Worm (Caenorhabditis elegans): Measurements from ENCODE around the gene lips-3.

Gene lips-3

DNA sequence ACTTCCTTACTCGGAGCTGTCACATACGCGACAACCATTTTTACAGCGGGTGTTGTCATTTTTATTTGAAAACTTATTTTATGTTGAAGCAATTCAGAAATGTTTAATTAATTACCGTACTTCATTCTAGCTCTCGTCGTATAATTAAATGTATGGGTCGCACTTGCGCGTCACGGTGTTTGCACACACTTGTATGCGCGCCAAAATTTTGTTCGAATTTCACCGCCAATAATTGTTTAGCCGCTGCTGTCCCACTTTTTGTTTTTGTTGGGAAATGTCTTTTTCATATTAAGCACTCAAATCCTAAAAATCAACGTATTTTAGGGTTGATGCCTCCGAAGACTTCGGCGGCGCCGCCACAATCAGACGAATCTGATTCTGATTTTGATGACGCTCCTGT is 29.2 kb upstream of the lips-3 start, which contains the start of the genes F35G12.7 and smc-4:
TSS of gene F35G12.7 (minus strand) at position 154 of the 400 bp plus-strand sequence.
TSS of gene smc-4 (plus strand) at position 325 of the 400 bp plus-strand sequence.
- no peak for TF ChIP-seq aly-1 (tag; optimal IDR thresholded peaks at IDR 0.05)
- peak; percentile 26 for TF ChIP-seq hmg-4 (GFP tag; optimal IDR thresholded peaks at IDR 0.05)
- TF ChIP-seq ceh-13 (GFP tag; optimal IDR thresholded peaks at IDR 0.05): no peak
- TF ChIP-seq flt-1 (GFP tag; IDR thresholded peaks at IDR 0.05): peak; percentile 43; the same call in 1 of the 2 replicates
- TF ChIP-seq scrt-1 (GFP tag; IDR thresholded peaks at IDR 0.05): 0 out of 2 replicates have a peak, but pooled peaks have one; percentile 60
- no peak for TF ChIP-seq tbx-11 (GFP tag; IDR thresholded peaks at IDR 0.05)
- no peak for TF ChIP-seq B0310.2 (tag; optimal IDR thresholded peaks at IDR 0.05)
- no peak for TF ChIP-seq tra-4 (tag; optimal IDR thresholded peaks at IDR 0.05)
- no peak for TF ChIP-seq hnd-1 (tag; optimal IDR thresholded peaks at IDR 0.05)
- TF ChIP-seq hmbx-1 (tag; optimal IDR thresholded peaks at IDR 0.05): no peak
- TF ChIP-seq pes-1 (GFP tag; IDR thresholded peaks at IDR 0.05): no peak
- peak; percentile 40 for TF ChIP-seq F13C5.2 (tag; optimal IDR thresholded peaks at IDR 0.05)
- TF ChIP-seq ets-7 (tag; optimal IDR thresholded peaks at IDR 0.05): no peak
- no peak for TF ChIP-seq tbx-37 (GFP tag; conservative IDR thresholded peaks at IDR 0.05)
- TF ChIP-seq sea-1 (GFP tag; conservative IDR thresholded peaks at IDR 0.05): no peak
- no peak for TF ChIP-seq ama-1 (optimal IDR thresholded peaks at IDR 0.05)
- no peak for TF ChIP-seq ceh-36 (tag; optimal IDR thresholded peaks at IDR 0.05)

DNA sequence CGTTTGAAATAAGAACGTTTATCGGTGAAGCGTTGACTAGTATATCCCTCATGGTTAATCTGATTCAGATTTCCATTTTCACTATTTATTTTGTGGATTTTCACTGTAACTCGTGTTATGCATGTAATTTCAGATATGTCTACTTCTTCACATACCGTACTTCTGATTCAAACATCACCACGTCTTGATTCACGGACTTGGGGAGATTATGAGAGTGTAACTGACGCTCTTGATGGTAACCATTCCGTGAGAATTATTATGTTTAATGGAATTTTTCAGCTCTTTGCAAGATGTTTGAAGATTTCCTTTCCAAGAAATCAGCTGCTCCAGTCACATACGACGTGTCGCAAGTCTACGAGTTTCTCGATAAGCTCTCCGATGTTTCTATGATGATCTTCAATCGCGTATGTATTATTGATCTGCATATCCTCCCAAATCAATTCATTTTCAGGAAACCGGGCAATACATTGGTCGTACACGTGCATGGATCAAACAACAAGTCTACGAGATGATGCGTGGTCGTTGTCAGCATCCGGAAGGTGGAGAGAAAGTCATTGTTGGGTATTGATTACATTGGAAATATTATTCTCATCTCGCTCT is 23.1 kb upstream of the lips-3 start, which contains the start of gene erh-2:
TSS of gene erh-2 (plus strand) at position 134 of the 600 bp plus-strand sequence.
- no peak for TF ChIP-seq flt-1 (GFP tag; IDR thresholded peaks at IDR 0.05)
- peak; percentile 67 for TF ChIP-seq ama-1 (optimal IDR thresholded peaks at IDR 0.05)
- no peak for TF ChIP-seq hmg-4 (GFP tag; optimal IDR thresholded peaks at IDR 0.05)
- TF ChIP-seq ets-7 (tag; optimal IDR thresholded peaks at IDR 0.05): no peak

DNA sequence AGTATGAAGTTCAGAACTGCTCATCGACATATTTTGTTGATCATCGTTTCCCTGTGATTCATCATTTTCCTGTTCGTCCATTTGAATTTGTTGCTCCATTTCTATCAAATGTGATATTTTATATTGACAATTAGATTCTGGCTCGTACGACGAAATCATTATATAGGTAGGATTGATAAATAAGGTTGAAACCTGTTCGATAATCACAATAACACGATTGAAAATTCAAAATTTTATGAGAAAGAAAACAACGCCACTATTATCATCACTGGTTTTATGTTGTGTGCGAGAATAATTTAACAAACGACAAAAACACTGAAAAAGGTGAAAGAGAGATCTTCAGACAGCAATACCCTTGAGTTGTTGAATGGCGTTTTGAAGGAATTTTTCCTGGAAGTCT is 22.0 kb upstream of the lips-3 start, which contains the start of gene apc-11:
TSS of gene apc-11 (minus strand) at position 101 of the 400 bp plus-strand sequence.
- TF ChIP-seq tra-4 (tag; optimal IDR thresholded peaks at IDR 0.05) (no peak), scrt-1 (GFP tag; IDR thresholded peaks at IDR 0.05) (no peak), F13C5.2 (tag; optimal IDR thresholded peaks at IDR 0.05) (no peak)

DNA sequence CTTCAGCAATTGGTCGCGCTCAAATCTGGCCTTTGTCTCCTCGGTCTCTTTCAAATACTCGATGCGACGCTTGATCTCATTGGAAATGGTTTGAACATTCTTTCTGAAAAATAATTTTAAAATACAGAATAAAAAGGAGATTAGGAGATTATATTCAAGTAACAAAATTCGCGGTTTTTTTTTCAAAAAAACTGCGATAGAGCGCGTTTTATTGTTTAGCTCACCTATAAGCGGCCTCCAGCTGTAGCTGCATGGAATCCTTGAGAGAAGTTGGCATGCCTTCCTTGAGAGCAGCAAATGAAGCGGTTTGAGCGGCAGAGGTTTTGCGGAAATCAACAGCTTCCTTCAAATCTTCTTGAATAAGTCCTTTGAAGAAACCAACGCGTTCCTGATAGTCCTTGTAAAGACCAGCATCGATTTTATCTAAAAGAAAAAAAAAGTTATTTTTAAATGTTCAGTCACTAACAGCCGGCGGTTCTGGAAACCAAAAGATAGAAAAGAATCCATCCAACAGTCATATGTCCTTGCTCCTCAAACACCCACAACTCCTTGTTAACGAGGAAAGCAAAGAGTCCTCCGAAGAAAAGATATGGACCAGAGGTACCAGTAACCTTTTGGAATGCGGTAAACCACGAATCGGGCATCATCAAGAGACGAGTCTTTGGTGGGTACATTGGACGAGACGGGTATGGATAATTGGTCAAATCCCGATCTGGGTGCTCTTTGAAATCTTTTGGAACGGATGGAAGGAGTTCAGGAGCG is 21.4 kb upstream of the lips-3 start:
- TF ChIP-seq ets-7 (tag; optimal IDR thresholded peaks at IDR 0.05): no peak
- TF ChIP-seq aly-1 (tag; optimal IDR thresholded peaks at IDR 0.05): no peak
- no peak for TF ChIP-seq ceh-36 (tag; optimal IDR thresholded peaks at IDR 0.05)
- no peak for TF ChIP-seq hmbx-1 (tag; optimal IDR thresholded peaks at IDR 0.05)
- no peak for TF ChIP-seq B0310.2 (tag; optimal IDR thresholded peaks at IDR 0.05)
- no peak for TF ChIP-seq tbx-37 (GFP tag; conservative IDR thresholded peaks at IDR 0.05)
- no peak for TF ChIP-seq tbx-11 (GFP tag; IDR thresholded peaks at IDR 0.05)
- no peak for TF ChIP-seq hnd-1 (tag; optimal IDR thresholded peaks at IDR 0.05)
- no peak for TF ChIP-seq tra-4 (tag; optimal IDR thresholded peaks at IDR 0.05)
- no peak for TF ChIP-seq F13C5.2 (tag; optimal IDR thresholded peaks at IDR 0.05)
- no peak for TF ChIP-seq ama-1 (optimal IDR thresholded peaks at IDR 0.05)

DNA sequence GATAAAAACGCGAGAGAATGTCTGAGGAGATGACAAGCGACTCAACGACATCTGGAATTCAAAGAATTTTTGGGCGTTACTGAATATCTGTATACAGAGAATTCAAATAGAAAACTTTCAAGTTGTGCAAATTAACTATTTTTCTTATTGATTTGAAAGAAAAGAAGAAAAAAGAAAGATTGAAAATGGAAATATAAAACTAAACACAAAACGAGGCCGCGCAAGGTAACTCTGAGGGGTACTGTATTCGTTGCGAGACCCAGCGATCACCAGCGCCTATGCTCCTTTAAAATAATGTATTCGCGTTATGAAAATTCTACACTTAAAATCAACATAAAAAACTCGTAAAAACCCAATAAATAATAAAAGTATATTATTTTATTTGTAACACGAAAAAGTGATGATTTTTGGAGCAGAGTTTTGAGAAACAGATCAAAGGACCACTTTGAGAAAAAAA is 20.5 kb upstream of the lips-3 start, which contains the start of gene asb-1:
TSS of gene asb-1 (minus strand) at position 51 of the 457 bp plus-strand sequence.
- TF ChIP-seq hmbx-1 (tag; optimal IDR thresholded peaks at IDR 0.05) (no peak), ama-1 (optimal IDR thresholded peaks at IDR 0.05) (no peak), sea-1 (GFP tag; conservative IDR thresholded peaks at IDR 0.05) (no peak), tbx-37 (GFP tag; conservative IDR thresholded peaks at IDR 0.05) (no peak), hmg-4 (GFP tag; optimal IDR thresholded peaks at IDR 0.05) (no peak), ceh-36 (tag; optimal IDR thresholded peaks at IDR 0.05) (no peak), ceh-13 (GFP tag; optimal IDR thresholded peaks at IDR 0.05) (no peak), flt-1 (GFP tag; IDR thresholded peaks at IDR 0.05) (no peak), pes-1 (GFP tag; IDR thresholded peaks at IDR 0.05) (no peak), aly-1 (tag; optimal IDR thresholded peaks at IDR 0.05) (no peak)

DNA sequence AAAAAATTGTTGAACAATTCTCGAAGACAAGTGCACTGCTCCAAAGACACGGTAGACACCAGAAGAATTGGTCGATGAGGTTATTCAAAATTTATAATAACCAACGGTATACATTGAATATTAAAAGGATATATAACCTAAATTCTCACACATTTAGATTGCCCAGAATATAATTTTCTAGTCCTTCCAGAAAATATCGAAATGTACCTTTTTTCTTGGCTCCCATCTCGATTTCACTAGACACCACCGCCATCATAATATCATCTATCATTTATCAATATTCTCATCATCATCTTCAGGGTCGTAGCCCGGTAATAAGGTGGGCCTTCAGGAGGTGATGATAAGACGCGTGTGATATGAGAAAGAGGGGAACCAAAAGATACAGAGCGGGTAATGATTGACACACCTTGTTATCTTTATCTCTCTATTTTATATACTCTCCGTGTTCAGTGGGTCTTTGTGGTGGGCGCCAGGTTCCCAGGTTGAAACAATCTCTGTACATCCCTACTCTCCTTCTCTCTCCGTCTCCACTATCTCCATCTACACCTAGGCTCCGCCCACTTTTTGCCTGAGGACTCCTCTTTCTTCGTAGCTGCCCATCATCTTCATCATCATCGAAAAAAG is 16.1 kb upstream of the lips-3 start, which contains the start of gene mab-21:
TSS of gene mab-21 (plus strand) at position 615 of the 624 bp plus-strand sequence.
- TF ChIP-seq F13C5.2 (tag; optimal IDR thresholded peaks at IDR 0.05): no peak
- no peak for TF ChIP-seq hmg-4 (GFP tag; optimal IDR thresholded peaks at IDR 0.05)

DNA sequence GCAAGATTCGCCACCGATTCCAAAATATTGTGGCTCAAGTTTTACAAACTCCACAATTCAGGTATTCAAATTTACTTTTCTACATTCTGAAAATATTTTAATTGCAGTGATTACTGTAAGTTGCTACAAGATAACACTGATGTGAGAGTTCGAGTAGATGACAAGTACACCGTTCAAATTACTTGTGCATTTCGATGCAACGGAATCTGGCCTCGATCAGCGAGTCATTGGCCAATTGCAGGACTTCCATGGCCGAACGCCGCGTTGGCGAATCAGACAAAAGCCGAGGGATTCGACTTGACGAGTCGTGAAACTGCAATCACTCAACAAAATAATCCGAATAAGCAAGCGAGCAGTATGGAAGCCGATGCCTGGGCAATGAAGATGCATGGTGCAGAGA is 15.0 kb upstream of the lips-3 start:
- no peak for TF ChIP-seq flt-1 (GFP tag; IDR thresholded peaks at IDR 0.05)
- TF ChIP-seq tbx-11 (GFP tag; IDR thresholded peaks at IDR 0.05): no peak
- TF ChIP-seq hnd-1 (tag; optimal IDR thresholded peaks at IDR 0.05): no peak
- TF ChIP-seq ets-7 (tag; optimal IDR thresholded peaks at IDR 0.05): no peak
- no peak for TF ChIP-seq ceh-36 (tag; optimal IDR thresholded peaks at IDR 0.05)
- no peak for TF ChIP-seq tra-4 (tag; optimal IDR thresholded peaks at IDR 0.05)
- no peak for TF ChIP-seq B0310.2 (tag; optimal IDR thresholded peaks at IDR 0.05)
- TF ChIP-seq aly-1 (tag; optimal IDR thresholded peaks at IDR 0.05): no peak
- no peak for TF ChIP-seq ceh-13 (GFP tag; optimal IDR thresholded peaks at IDR 0.05)
- no peak for TF ChIP-seq tbx-37 (GFP tag; conservative IDR thresholded peaks at IDR 0.05)
